Worm (Caenorhabditis elegans): ENCODE results near the gene F41H8.2.
A peak's percentile ranks its signal among the peaks of the same experiment; 100 is the strongest.

Gene F41H8.2

ce11 chrV:802726-803125 is 23.5 kb upstream of the F41H8.2 start:
- TF ChIP-seq mbf-1 (tag; optimal IDR thresholded peaks at IDR 0.05): no peak
- TF ChIP-seq blmp-1 (tag; optimal IDR thresholded peaks at IDR 0.05; ENCODE audit: insufficient read depth): no peak
- TF ChIP-seq ceh-16 (tag; optimal IDR thresholded peaks at IDR 0.05): no peak
- TF ChIP-seq unc-55 (GFP tag; optimal IDR thresholded peaks at IDR 0.05): no peak

DNA sequence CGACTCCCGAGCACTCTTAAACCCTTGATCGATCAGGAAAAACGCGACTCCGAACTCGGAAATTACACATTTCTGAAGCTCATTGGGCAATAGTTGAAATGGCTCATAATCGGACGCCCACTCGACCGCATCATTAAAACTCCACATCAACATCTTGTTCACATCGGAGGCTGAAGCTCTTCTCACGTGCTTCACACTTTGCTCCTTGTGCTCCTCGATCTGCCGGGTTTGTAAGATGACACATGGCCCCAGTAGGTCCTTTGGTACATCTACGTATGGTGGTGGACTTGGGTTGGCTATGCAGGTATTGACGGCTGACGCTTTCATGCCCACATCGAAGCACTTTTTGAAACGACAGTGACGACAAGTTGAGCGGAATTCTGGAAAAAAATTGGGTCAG is 22.7 kb upstream of the F41H8.2 start:
- TF ChIP-seq nhr-21 (tag; optimal IDR thresholded peaks at IDR 0.05) (no peak), mbf-1 (tag; optimal IDR thresholded peaks at IDR 0.05) (no peak)

ce11 chrV:804485-804884 is 21.7 kb upstream of the F41H8.2 start, which contains the start of gene nhr-270:
Gene nhr-270 (minus strand): TSS chrV:804741.
- no peak for TF ChIP-seq nhr-23 (tag; optimal IDR thresholded peaks at IDR 0.05)
- no peak for TF ChIP-seq nhr-6 (tag; optimal IDR thresholded peaks at IDR 0.05)
- no peak for TF ChIP-seq ztf-1 (GFP tag; conservative IDR thresholded peaks at IDR 0.05)
- no peak for TF ChIP-seq alr-1 (tag; optimal IDR thresholded peaks at IDR 0.05)
- TF ChIP-seq nhr-25 (tag; optimal IDR thresholded peaks at IDR 0.05): no peak
- TF ChIP-seq sem-4 (tag; optimal IDR thresholded peaks at IDR 0.05): no peak
- no peak for TF ChIP-seq sma-3 (GFP tag; optimal IDR thresholded peaks at IDR 0.05)
- TF ChIP-seq elt-3 (tag; optimal IDR thresholded peaks at IDR 0.05): no peak
- TF ChIP-seq dmd-4 (tag; optimal IDR thresholded peaks at IDR 0.05): no peak
- no peak for TF ChIP-seq mab-5 (tag; optimal IDR thresholded peaks at IDR 0.05)

DNA sequence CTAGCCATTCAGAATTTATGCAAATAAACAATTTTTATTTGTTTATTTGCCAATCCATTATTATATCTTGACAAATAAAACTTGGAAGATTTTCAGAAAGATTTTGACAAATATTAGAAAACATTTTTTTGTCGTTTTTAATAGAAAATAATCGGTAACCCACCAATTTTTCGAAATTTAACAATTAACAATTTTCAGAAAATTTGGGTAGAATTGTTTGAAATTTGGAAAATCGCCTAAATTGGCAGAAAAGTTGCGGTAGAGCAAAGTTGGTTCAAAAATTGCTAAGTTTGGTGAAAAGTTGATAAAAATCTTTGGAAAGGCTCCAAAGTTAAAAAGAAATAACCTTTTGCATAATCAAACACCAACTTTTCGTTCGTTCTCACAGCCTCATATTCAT is 17.9 kb upstream of the F41H8.2 start:
- TF ChIP-seq dmd-4 (tag; optimal IDR thresholded peaks at IDR 0.05) (no peak), lin-39 (tag; optimal IDR thresholded peaks at IDR 0.05) (no peak), lin-11 (tag; optimal IDR thresholded peaks at IDR 0.05) (no peak), nhr-77 (tag; optimal IDR thresholded peaks at IDR 0.05) (no peak), alr-1 (tag; optimal IDR thresholded peaks at IDR 0.05) (no peak), nhr-6 (tag; optimal IDR thresholded peaks at IDR 0.05) (no peak), F13H6.1 (tag; optimal IDR thresholded peaks at IDR 0.05) (no peak), nhr-25 (tag; optimal IDR thresholded peaks at IDR 0.05) (no peak), snpc-4 (tag; optimal IDR thresholded peaks at IDR 0.05) (no peak), ztf-11 (tag; optimal IDR thresholded peaks at IDR 0.05) (no peak), skn-1 (tag; optimal IDR thresholded peaks at IDR 0.05) (no peak), C34F6.9 (tag; optimal IDR thresholded peaks at IDR 0.05) (no peak), nhr-11 (tag; optimal IDR thresholded peaks at IDR 0.05) (no peak), sma-3 (GFP tag; optimal IDR thresholded peaks at IDR 0.05) (no peak), peb-1 (tag; optimal IDR thresholded peaks at IDR 0.05) (no peak), lin-13 (GFP tag; optimal IDR thresholded peaks at IDR 0.05) (no peak), zag-1 (tag; optimal IDR thresholded peaks at IDR 0.05) (no peak)

DNA sequence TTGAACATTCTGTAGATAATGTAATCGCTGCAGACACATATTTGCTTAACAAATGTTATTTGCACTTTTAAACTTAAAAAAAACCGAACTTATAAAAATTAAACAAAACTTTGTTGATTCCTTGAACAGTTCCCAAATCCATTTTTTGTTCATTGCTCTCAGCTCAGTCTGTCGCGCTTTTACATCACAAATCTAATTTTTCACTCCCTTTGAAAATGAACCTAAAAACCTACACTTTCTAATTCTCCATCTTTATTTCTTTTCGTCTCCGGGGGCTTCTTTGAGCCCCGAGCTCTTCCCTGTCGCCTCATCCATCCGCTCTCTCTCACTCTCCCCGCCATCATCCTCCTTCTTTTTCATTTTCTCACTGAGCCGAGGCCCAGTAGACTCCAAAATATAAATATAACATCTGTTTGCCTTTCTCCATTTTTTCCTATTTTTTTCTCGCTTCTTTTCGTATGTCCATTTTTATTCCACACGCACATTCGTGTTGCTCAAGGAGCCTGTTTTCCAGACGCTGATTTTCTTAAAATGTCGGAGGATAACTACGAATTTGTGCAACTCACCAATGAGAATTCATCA is 15.8 kb upstream of the F41H8.2 start, which contains the start of gene R13D11.4:
TSS of gene R13D11.4 (plus strand) at position 532 of the 582 bp plus-strand sequence.
- peak; percentile 11 for TF ChIP-seq F13H6.1 (tag; optimal IDR thresholded peaks at IDR 0.05)
- TF ChIP-seq nhr-129 (tag; optimal IDR thresholded peaks at IDR 0.05): no peak
- TF ChIP-seq egl-27 (tag; optimal IDR thresholded peaks at IDR 0.05): no peak
- no peak for TF ChIP-seq lin-11 (tag; optimal IDR thresholded peaks at IDR 0.05)
- peak; percentile 23 for TF ChIP-seq unc-55 (GFP tag; optimal IDR thresholded peaks at IDR 0.05)
- TF ChIP-seq unc-62 (GFP tag; optimal IDR thresholded peaks at IDR 0.05): no peak

DNA sequence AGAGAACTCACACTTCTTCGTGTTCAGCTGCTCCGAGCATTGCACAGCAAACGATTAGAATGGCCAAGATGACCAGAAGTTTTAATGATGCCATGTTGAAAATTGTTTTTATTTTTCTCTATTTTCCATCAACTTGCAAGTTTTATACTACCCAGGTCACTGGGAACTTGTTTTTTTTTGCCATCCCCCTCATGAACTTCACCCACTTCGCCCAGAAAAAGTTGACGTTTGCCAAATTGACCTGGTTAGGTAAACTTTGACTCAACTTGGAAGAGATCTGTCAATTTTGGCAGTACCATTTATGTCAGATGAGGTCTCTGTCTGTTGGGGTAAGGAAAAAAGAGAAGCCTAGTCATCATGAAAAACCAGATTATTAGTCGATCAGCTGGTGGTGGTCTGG is 13.1 kb upstream of the F41H8.2 start, which contains the start of gene R13D11.10:
TSS of gene R13D11.10 (minus strand) at position 101 of the 400 bp plus-strand sequence.
- TF ChIP-seq ztf-1 (GFP tag; conservative IDR thresholded peaks at IDR 0.05): no peak
- no peak for TF ChIP-seq sem-4 (tag; optimal IDR thresholded peaks at IDR 0.05)
- TF ChIP-seq zag-1 (tag; optimal IDR thresholded peaks at IDR 0.05): no peak
- TF ChIP-seq C34F6.9 (tag; optimal IDR thresholded peaks at IDR 0.05): no peak
- no peak for TF ChIP-seq skn-1 (tag; optimal IDR thresholded peaks at IDR 0.05)
- TF ChIP-seq mdl-1 (tag; optimal IDR thresholded peaks at IDR 0.05): no peak
- no peak for TF ChIP-seq nhr-11 (tag; optimal IDR thresholded peaks at IDR 0.05)
- no peak for TF ChIP-seq R02D3.7 (tag; optimal IDR thresholded peaks at IDR 0.05)
- TF ChIP-seq lsy-2 (tag; optimal IDR thresholded peaks at IDR 0.05): no peak
- TF ChIP-seq crh-2 (tag; optimal IDR thresholded peaks at IDR 0.05): no peak
- no peak for TF ChIP-seq F13H6.1 (tag; optimal IDR thresholded peaks at IDR 0.05)
- TF ChIP-seq ama-1 (optimal IDR thresholded peaks at IDR 0.05): no peak
- no peak for TF ChIP-seq alr-1 (tag; optimal IDR thresholded peaks at IDR 0.05)
- no peak for TF ChIP-seq lin-11 (tag; optimal IDR thresholded peaks at IDR 0.05)
- TF ChIP-seq sma-3 (GFP tag; optimal IDR thresholded peaks at IDR 0.05): no peak
- TF ChIP-seq snpc-4 (tag; optimal IDR thresholded peaks at IDR 0.05): no peak
- no peak for TF ChIP-seq elt-3 (tag; optimal IDR thresholded peaks at IDR 0.05)
- TF ChIP-seq nhr-6 (tag; optimal IDR thresholded peaks at IDR 0.05): no peak

Data from whole organism, L2 larva.